ENCODE assay signal across 4 fruit fly cellular contexts in the genomic region with DNA sequence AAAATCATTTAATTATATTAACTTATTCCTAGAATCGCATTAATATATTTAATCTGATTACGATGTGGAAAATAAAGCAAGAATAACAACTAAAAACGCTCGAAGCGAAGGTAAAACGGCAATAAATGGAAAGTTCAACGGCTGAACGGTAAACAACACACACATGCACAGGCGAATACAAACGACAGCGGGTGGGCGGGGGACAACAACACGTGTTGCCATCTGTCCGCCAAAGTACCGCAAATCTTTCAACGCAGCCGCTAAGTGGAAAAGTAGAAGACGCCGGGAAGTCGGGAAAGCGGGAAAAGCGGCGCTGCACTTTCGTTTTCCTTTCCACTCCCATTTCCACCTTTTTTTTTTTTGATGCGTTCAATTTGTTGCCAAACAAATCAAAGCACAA.
TF ChIP-seq lines count a peak whose summit lies in the region.

No protein-coding gene starts in this region.

- TF ChIP-seq CTCF in whole organism, embryonic (GFP tag; optimal IDR thresholded peaks at IDR 0.05; lab: Kevin White, UChicago) = no peak

TF ChIP-seq in whole organism, adult, 20 proteins besides CTCF, POLR2A, EP300 and RAD21:
- TF ChIP-seq Mnt (GFP tag; optimal IDR thresholded peaks at IDR 0.05; lab: Kevin White, UChicago) (no peak), ovo (GFP tag; optimal IDR thresholded peaks at IDR 0.05; lab: Kevin White, UChicago) (peak; percentile 69), CG14711 (tag; optimal IDR thresholded peaks at IDR 0.05; lab: Kevin White, UChicago) (no peak), CG1620 (GFP tag; optimal IDR thresholded peaks at IDR 0.05; lab: Kevin White, UChicago) (no peak)
TF ChIP-seq in whole organism, adult: peak in this region for 1.

TF ChIP-seq in whole organism, embryonic, 481 proteins besides CTCF, POLR2A, EP300 and RAD21:
- TF ChIP-seq Dll (GFP tag; IDR thresholded peaks at IDR 0.05; lab: Robert Waterston, UW; ENCODE audit: partially characterized antibody) = no peak
- TF ChIP-seq Eip74EF (GFP tag; optimal IDR thresholded peaks at IDR 0.05; lab: Kevin White, UChicago) = no peak
- TF ChIP-seq Dip3 (GFP tag; optimal IDR thresholded peaks at IDR 0.05; lab: Kevin White, UChicago) = no peak
- TF ChIP-seq Adf1 (GFP tag; IDR thresholded peaks at IDR 0.05; lab: Robert Waterston, UW) = no peak
- TF ChIP-seq twi (tag; optimal IDR thresholded peaks at IDR 0.05; lab: Kevin White, UChicago) = peak; percentile 91
TF ChIP-seq in whole organism, embryonic: peak in this region for 1.

TF ChIP-seq in whole organism, prepupa, 60 proteins besides CTCF, POLR2A, EP300 and RAD21:
- TF ChIP-seq salr (GFP tag; optimal IDR thresholded peaks at IDR 0.05; lab: Kevin White, UChicago) (no peak), svp (GFP tag; lab: Kevin White, UChicago) (peak; percentile 55), net (GFP tag; optimal IDR thresholded peaks at IDR 0.05; lab: Kevin White, UChicago) (peak; percentile 14)

TF ChIP-seq in whole organism, pupa, 21 proteins besides CTCF, POLR2A, EP300 and RAD21:
- TF ChIP-seq Pif1B (GFP tag; optimal IDR thresholded peaks at IDR 0.05; lab: Kevin White, UChicago) (no peak), CG10348 (GFP tag; IDR thresholded peaks at IDR 0.05; lab: Robert Waterston, UW) (no peak), D1 (tag; optimal IDR thresholded peaks at IDR 0.05; lab: Kevin White, UChicago) (no peak), CG9948 (tag; optimal IDR thresholded peaks at IDR 0.05; lab: Kevin White, UChicago) (no peak), EcR (GFP tag; optimal IDR thresholded peaks at IDR 0.05; lab: Kevin White, UChicago) (peak; percentile 7), CG34367 (tag; optimal IDR thresholded peaks at IDR 0.05; lab: Kevin White, UChicago) (no peak), CG13204 (GFP tag; optimal IDR thresholded peaks at IDR 0.05; lab: Kevin White, UChicago) (peak; percentile 12), fd96Ca (GFP tag; IDR thresholded peaks at IDR 0.05; lab: Robert Waterston, UW) (no peak), CG32121 (GFP tag; IDR thresholded peaks at IDR 0.05; lab: Robert Waterston, UW) (no peak)
